Worm (Caenorhabditis elegans) whole organism, L4 larva: ENCODE results near the gene ZK1307.7.

Experiments used
- F49E8.2 ChIP-seq: sonication (generic microtip); optimal IDR thresholded peaks from 2 replicates; lab custom pipeline; 2016; ENCODE audit warnings: missing compliant biosample characterization, mild to moderate bottlenecking, missing genetic modification characterization, borderline replicate concordance
- R02D3.7 ChIP-seq: fragments of 150-350 bp; sonication (generic microtip); optimal IDR thresholded peaks from 3 replicates; lab custom pipeline; 2014; ENCODE audit warnings: missing biosample characterization, missing genetic modification characterization
- T20F7.1 ChIP-seq: fragments of 200-800 bp; sonication (Bioruptor generic); optimal IDR thresholded peaks from 2 replicates; lab custom pipeline; 2018; ENCODE audit warnings: mild to moderate bottlenecking, missing genetic modification characterization, missing compliant biosample characterization
- Y105C5A.15 ChIP-seq: fragments of 200-800 bp; sonication (Bioruptor generic); IDR thresholded peaks from 2 replicates; pipeline ENCODE4 v1.3.6; 2022; ENCODE audit warnings: missing genetic modification characterization, missing compliant biosample characterization
- Y48G9A.11 ChIP-seq: fragments of 200-800 bp; sonication (Bioruptor generic); IDR thresholded peaks from 2 replicates; pipeline ENCODE4 v1.3.6; 2022; ENCODE audit warnings: missing genetic modification reagents, missing genetic modification characterization, missing compliant biosample characterization
- ZK337.2 ChIP-seq: fragments of 200-800 bp; sonication (Bioruptor generic); IDR thresholded peaks from 2 replicates; pipeline ENCODE4 v1.3.6; 2022; ENCODE audit warnings: missing genetic modification reagents, missing genetic modification characterization, missing compliant biosample characterization
- aly-2 ChIP-seq: sonication (generic microtip); optimal IDR thresholded peaks from 2 replicates; lab custom pipeline; 2018; ENCODE audit warnings: missing biosample characterization, missing genetic modification characterization
- ama-1 ChIP-seq: fragments of 150-350 bp; optimal IDR thresholded peaks from 2 replicates; lab custom pipeline; 2014; ENCODE audit warnings: inconsistent platforms, mixed read lengths
- arid-1 ChIP-seq: fragments of 200-800 bp; sonication (Bioruptor generic); conservative IDR thresholded peaks from 2 replicates; pipeline ENCODE4 v1.3.6; 2022; ENCODE audit warnings: missing genetic modification reagents, missing genetic modification characterization, missing compliant biosample characterization
- ceh-28 ChIP-seq: fragments of 150-350 bp; optimal IDR thresholded peaks from 2 replicates; lab custom pipeline; 2014; ENCODE audit warnings: missing biosample characterization, missing genetic modification reagents, missing genetic modification characterization
- ceh-44 ChIP-seq: fragments of 200-800 bp; sonication (Bioruptor generic); IDR thresholded peaks from 2 replicates; pipeline ENCODE4 v1.3.6; 2022; ENCODE audit warnings: missing genetic modification reagents, missing genetic modification characterization, missing compliant biosample characterization
- ceh-82 ChIP-seq: sonication (generic microtip); optimal IDR thresholded peaks from 2 replicates; lab custom pipeline; 2017; ENCODE audit warnings: missing biosample characterization, missing genetic modification characterization
- cey-2 ChIP-seq: sonication (generic microtip); optimal IDR thresholded peaks from 3 replicates; lab custom pipeline; 2017; ENCODE audit warnings: missing genetic modification characterization, mild to moderate bottlenecking, missing compliant biosample characterization, antibody characterized with exemption, borderline replicate concordance; ENCODE audit not compliant: insufficient read depth
- daf-16 ChIP-seq, 3 experiments: sonication (generic microtip); optimal IDR thresholded peaks; 2 replicates each; lab custom pipeline; 2016 to 2017; ENCODE audit warnings: missing genetic modification characterization in 3 of 3, missing genetic modification reagents in 3 of 3, mild to moderate bottlenecking in 2 of 3, missing compliant biosample characterization in 2 of 3, missing biosample characterization in 1 of 3, moderate library complexity in 1 of 3
- dve-1 ChIP-seq: sonication (generic microtip); optimal IDR thresholded peaks from 2 replicates; lab custom pipeline; 2017; ENCODE audit warnings: antibody characterized with exemption, mild to moderate bottlenecking, missing genetic modification characterization, missing compliant biosample characterization; ENCODE audit not compliant: insufficient read depth
- egl-27 ChIP-seq: sonication (generic microtip); optimal IDR thresholded peaks from 3 replicates; lab custom pipeline; 2017; ENCODE audit warnings: missing biosample characterization, missing genetic modification reagents, missing genetic modification characterization
- egl-43 ChIP-seq: fragments of 200-800 bp; sonication (Bioruptor generic); IDR thresholded peaks from 2 replicates; pipeline ENCODE4 v1.3.6; 2022; ENCODE audit warnings: missing genetic modification reagents, missing genetic modification characterization, missing compliant biosample characterization
- gei-8 ChIP-seq: fragments of 200-800 bp; sonication (Bioruptor generic); optimal IDR thresholded peaks from 2 replicates; lab custom pipeline; 2018; ENCODE audit warnings: mild to moderate bottlenecking, missing genetic modification characterization, missing compliant biosample characterization
- hlh-11 ChIP-seq: fragments of 200-800 bp; sonication (Bioruptor generic); optimal IDR thresholded peaks from 2 replicates; lab custom pipeline; 2018; ENCODE audit warnings: mild to moderate bottlenecking, missing genetic modification characterization, missing compliant biosample characterization
- hlh-30 ChIP-seq: sonication (generic microtip); optimal IDR thresholded peaks from 2 replicates; lab custom pipeline; 2017; ENCODE audit warnings: antibody characterized with exemption, mild to moderate bottlenecking, missing genetic modification characterization, missing compliant biosample characterization; ENCODE audit not compliant: insufficient read depth
- hmg-1.1 ChIP-seq: fragments of 200-800 bp; sonication (Bioruptor generic); IDR thresholded peaks from 2 replicates; pipeline ENCODE4 v1.3.6; 2022; ENCODE audit warnings: missing genetic modification reagents, missing genetic modification characterization, missing compliant biosample characterization
- lin-29 ChIP-seq: fragments of 200-800 bp; sonication (Bioruptor generic); IDR thresholded peaks from 2 replicates; pipeline ENCODE4 v1.3.6; 2022; ENCODE audit warnings: missing genetic modification reagents, missing genetic modification characterization, missing compliant biosample characterization
- lir-3 ChIP-seq: sonication (generic microtip); optimal IDR thresholded peaks from 2 replicates; lab custom pipeline; 2016; ENCODE audit warnings: mild to moderate bottlenecking, missing genetic modification characterization, missing compliant biosample characterization
- lsy-2 ChIP-seq, 2 experiments: fragments of 150-350 bp in 1 of 2; sonication (generic microtip) in 1 of 2; optimal IDR thresholded peaks; 2 replicates each; lab custom pipeline; 2014 to 2017; ENCODE audit warnings: missing biosample characterization in 2 of 2, missing genetic modification characterization in 2 of 2
- mdt-29 ChIP-seq: fragments of 200-800 bp; sonication (Bioruptor generic); IDR thresholded peaks from 2 replicates; pipeline ENCODE4 v1.3.6; 2022; ENCODE audit warnings: missing genetic modification reagents, missing genetic modification characterization, missing compliant biosample characterization
- mep-1 ChIP-seq: fragments of 150-350 bp; sonication (generic microtip); optimal IDR thresholded peaks from 3 replicates; lab custom pipeline; 2014; ENCODE audit warnings: missing biosample characterization, missing genetic modification characterization
- mes-2 ChIP-seq: sonication (generic microtip); optimal IDR thresholded peaks from 2 replicates; lab custom pipeline; 2016; ENCODE audit warnings: missing genotype, mild to moderate bottlenecking, missing genetic modification characterization, missing compliant biosample characterization; ENCODE audit not compliant: poor library complexity, severe bottlenecking
- mxl-3 ChIP-seq: fragments of 200-800 bp; sonication (Bioruptor generic); optimal IDR thresholded peaks from 2 replicates; lab custom pipeline; 2018; ENCODE audit warnings: mild to moderate bottlenecking, missing genetic modification characterization, missing compliant biosample characterization
- nhr-10 ChIP-seq: fragments of 150-350 bp; optimal IDR thresholded peaks from 2 replicates; lab custom pipeline; 2014; ENCODE audit warnings: missing biosample characterization, missing genetic modification characterization
- nhr-11 ChIP-seq: fragments of 150-350 bp; optimal IDR thresholded peaks from 2 replicates; lab custom pipeline; 2014; ENCODE audit warnings: missing biosample characterization, missing genetic modification characterization
- nhr-237 ChIP-seq: sonication (generic microtip); optimal IDR thresholded peaks from 2 replicates; lab custom pipeline; 2017; ENCODE audit warnings: missing biosample characterization, missing genetic modification characterization
- nhr-25 ChIP-seq: sonication (generic microtip); optimal IDR thresholded peaks from 2 replicates; lab custom pipeline; 2017; ENCODE audit warnings: missing genetic modification characterization, mild to moderate bottlenecking, missing compliant biosample characterization, antibody characterized with exemption, moderate library complexity, borderline replicate concordance; ENCODE audit not compliant: insufficient read depth
- nhr-28 ChIP-seq: fragments of 150-350 bp; optimal IDR thresholded peaks from 2 replicates; lab custom pipeline; 2014; ENCODE audit warnings: missing biosample characterization, missing genetic modification characterization
- nhr-42 ChIP-seq: fragments of 200-800 bp; sonication (Bioruptor generic); IDR thresholded peaks from 2 replicates; pipeline ENCODE4 v1.3.6; 2022; ENCODE audit warnings: missing genetic modification characterization, missing compliant biosample characterization
- nhr-6 ChIP-seq: fragments of 150-350 bp; optimal IDR thresholded peaks from 2 replicates; lab custom pipeline; 2014; ENCODE audit warnings: missing biosample characterization, missing genetic modification characterization
- nhr-76 ChIP-seq: fragments of 150-350 bp; optimal IDR thresholded peaks from 2 replicates; lab custom pipeline; 2014; ENCODE audit warnings: missing biosample characterization, missing genetic modification characterization
- pha-4 ChIP-seq, 2 experiments: fragments of 150-350 bp in 1 of 2; fragments of 200-800 bp in 1 of 2; sonication (Bioruptor generic) in 1 of 2; IDR thresholded peaks in 1 of 2; optimal IDR thresholded peaks in 1 of 2; 2 replicates each; pipeline versions ENCODE4 v1.3.6 to Lab custom; 2014 to 2022; ENCODE audit warnings: missing genetic modification characterization in 2 of 2, missing genetic modification reagents in 2 of 2, missing biosample characterization in 1 of 2, missing compliant biosample characterization in 1 of 2
- php-3 ChIP-seq: fragments of 200-800 bp; sonication (Bioruptor generic); IDR thresholded peaks from 2 replicates; pipeline ENCODE4 v1.3.6; 2022; ENCODE audit warnings: missing genetic modification reagents, missing genetic modification characterization, missing compliant biosample characterization
- saeg-2 ChIP-seq: fragments of 200-800 bp; sonication (Bioruptor generic); IDR thresholded peaks from 2 replicates; pipeline ENCODE4 v1.3.6; 2022; ENCODE audit warnings: missing genetic modification reagents, missing genetic modification characterization, missing compliant biosample characterization
- sdz-12 ChIP-seq: fragments of 200-800 bp; sonication (Bioruptor generic); optimal IDR thresholded peaks from 2 replicates; lab custom pipeline; 2018; ENCODE audit warnings: mild to moderate bottlenecking, missing genetic modification characterization, missing compliant biosample characterization
- snpc-4 ChIP-seq: fragments of 150-350 bp; optimal IDR thresholded peaks from 2 replicates; lab custom pipeline; 2014; ENCODE audit warnings: missing biosample characterization, missing genetic modification characterization
- spr-3 ChIP-seq: fragments of 200-800 bp; sonication (Bioruptor generic); optimal IDR thresholded peaks from 2 replicates; lab custom pipeline; 2018; ENCODE audit warnings: mild to moderate bottlenecking, missing genetic modification characterization, missing compliant biosample characterization
- tra-1 ChIP-seq: fragments of 200-800 bp; sonication (Bioruptor generic); IDR thresholded peaks from 2 replicates; pipeline ENCODE4 v1.3.6; 2022; ENCODE audit warnings: missing genetic modification reagents, missing genetic modification characterization, missing compliant biosample characterization
- unc-62 ChIP-seq, 3 experiments: fragments of 150-350 bp in 1 of 3; sonication (generic microtip); optimal IDR thresholded peaks in 2 of 3; peaks in 1 of 3; 1 replicate in 1 of 3; 2 replicates in 2 of 3; lab custom pipeline; 2014 to 2017; ENCODE audit warnings: missing biosample characterization in 3 of 3, missing genetic modification characterization in 3 of 3, missing genetic modification reagents in 3 of 3, missing genotype in 1 of 3
- vab-7 ChIP-seq: fragments of 200-800 bp; sonication (Bioruptor generic); IDR thresholded peaks from 2 replicates; pipeline ENCODE4 v1.3.6; 2022; ENCODE audit warnings: missing genetic modification reagents, missing genetic modification characterization, missing compliant biosample characterization
- zip-11 ChIP-seq: fragments of 200-800 bp; sonication (Bioruptor generic); IDR thresholded peaks from 2 replicates; pipeline ENCODE4 v1.3.6; 2022; ENCODE audit warnings: missing genetic modification characterization, missing compliant biosample characterization
- ztf-7 ChIP-seq: fragments of 150-350 bp; optimal IDR thresholded peaks from 2 replicates; lab custom pipeline; 2014; ENCODE audit warnings: missing biosample characterization, missing genetic modification characterization

The ZK1307.7 gene

DNA sequence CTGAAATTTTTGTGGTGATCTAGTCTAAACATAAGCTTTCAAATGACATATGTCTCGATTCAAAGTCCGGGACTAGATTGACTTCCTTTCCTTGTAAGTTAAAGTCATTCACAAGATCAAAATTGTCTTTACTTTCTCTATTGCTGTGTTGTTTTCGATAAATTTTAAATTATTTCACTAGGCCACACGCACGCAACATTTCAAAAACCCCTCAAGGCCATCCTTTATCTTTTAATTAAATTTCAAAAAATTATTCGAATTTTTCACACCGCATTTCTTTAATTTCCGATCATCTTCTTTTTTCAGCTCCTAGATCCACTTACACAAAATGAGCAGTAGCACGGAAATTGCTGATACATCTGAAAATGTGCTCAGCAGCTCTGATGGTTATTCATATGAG lies at the start of gene ZK1307.7:
ZK1307.7 (plus strand) TSS at position 301 of the 400 bp plus-strand sequence.
- no peak for TF ChIP-seq nhr-11
- TF ChIP-seq gei-8 (GFP tag; lab: Kevin White, UChicago): no peak
- TF ChIP-seq nhr-76: no peak
- TF ChIP-seq ceh-28: no peak
- no peak for TF ChIP-seq mes-2 (tag; lab: Kevin White, UChicago)
- TF ChIP-seq, all 104 proteins: peak for 0

DNA sequence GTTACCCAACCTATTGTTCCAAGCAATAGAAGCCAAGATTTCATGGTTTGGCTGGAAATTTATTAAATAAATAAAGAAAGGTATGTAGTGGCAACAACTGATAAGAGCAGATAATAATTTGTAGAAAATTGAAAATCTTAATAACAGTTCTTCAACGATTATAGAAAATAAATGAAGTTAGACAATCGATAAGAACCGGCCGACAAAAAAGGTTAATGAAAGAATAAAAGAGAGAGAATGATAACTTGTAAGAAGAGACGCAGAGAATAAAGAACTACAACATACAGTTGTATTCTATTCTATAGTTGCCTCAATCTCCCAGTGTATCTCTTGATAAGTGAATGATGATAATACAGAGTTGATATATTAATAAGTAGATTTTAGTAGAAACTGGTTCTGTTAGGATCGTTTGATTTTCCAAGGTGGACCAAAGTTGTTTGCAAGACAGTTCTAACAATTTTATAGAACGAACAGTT lies 49.6 kb upstream of the ZK1307.7 start, which contains the start of gene ugt-58:
ugt-58 (minus strand) TSS at position 51 of the 476 bp plus-strand sequence.
- TF ChIP-seq saeg-2 (GFP tag; lab: Robert Waterston, UW): no peak
- TF ChIP-seq daf-16 (GFP tag; optimal IDR thresholded peaks at IDR 0.05; lab: Kevin White, UChicago): no peak
- TF ChIP-seq daf-16 (tag; optimal IDR thresholded peaks at IDR 0.05; lab: Kevin White, UChicago): peak; percentile 60
- TF ChIP-seq aly-2 (tag; lab: Kevin White, UChicago): no peak
- TF ChIP-seq nhr-6: no peak
- peak; percentile 66 for TF ChIP-seq dve-1 (tag; lab: Kevin White, UChicago)
- no peak for TF ChIP-seq egl-27 (tag; lab: Kevin White, UChicago)
- TF ChIP-seq ceh-44 (GFP tag; lab: Robert Waterston, UW): no peak
- TF ChIP-seq sdz-12 (GFP tag; lab: Kevin White, UChicago): no peak
- TF ChIP-seq T20F7.1: no peak
- TF ChIP-seq nhr-25 (tag; lab: Kevin White, UChicago): no peak
- TF ChIP-seq egl-43 (GFP tag; lab: Robert Waterston, UW): no peak
- TF ChIP-seq zip-11: no peak
- no peak for TF ChIP-seq lin-29
- peak; percentile 8 for TF ChIP-seq nhr-10 (tag; lab: Kevin White, UChicago)
- TF ChIP-seq nhr-28 (tag; lab: Kevin White, UChicago): peak; percentile 100
- TF ChIP-seq snpc-4: no peak
- no peak for TF ChIP-seq php-3 (GFP tag; lab: Robert Waterston, UW)
- TF ChIP-seq ZK337.2 (GFP tag; lab: Robert Waterston, UW): no peak
- no peak for TF ChIP-seq F49E8.2
- no peak for TF ChIP-seq vab-7 (GFP tag; lab: Robert Waterston, UW)
- peak; percentile 35 for TF ChIP-seq hlh-11 (tag; lab: Kevin White, UChicago)
- no peak for TF ChIP-seq Y48G9A.11 (GFP tag; lab: Robert Waterston, UW)
- TF ChIP-seq ama-1 (lab: Kevin White, UChicago): no peak
- peak; percentile 43 for TF ChIP-seq cey-2 (tag; lab: Kevin White, UChicago)
- TF ChIP-seq lir-3 (tag; lab: Kevin White, UChicago): no peak
- TF ChIP-seq mep-1 (tag; lab: Kevin White, UChicago): no peak
- TF ChIP-seq nhr-42: no peak
- TF ChIP-seq nhr-237: no peak
- no peak for TF ChIP-seq hlh-30 (tag; lab: Kevin White, UChicago)

DNA sequence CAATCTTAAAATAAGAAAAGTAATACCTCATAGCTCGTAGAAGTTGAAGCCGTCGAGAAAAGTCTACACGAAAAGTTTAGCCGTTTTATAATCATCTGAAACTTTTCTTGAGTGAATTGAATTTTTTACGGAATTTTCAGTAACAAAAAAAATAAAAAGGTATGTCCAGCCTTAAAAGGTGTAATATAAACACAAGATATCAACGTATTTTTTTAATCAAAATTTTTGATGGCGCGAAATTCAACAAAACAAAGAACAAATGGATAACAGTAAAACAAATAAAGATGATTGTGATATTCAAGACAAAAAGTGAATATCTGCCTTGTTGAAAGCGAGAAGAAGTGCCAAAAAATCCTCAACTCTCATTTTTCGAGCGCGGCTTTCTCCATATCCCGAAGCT lies 46.7 kb upstream of the ZK1307.7 start, which contains the start of gene eral-1:
eral-1 (minus strand) TSS at position 101 of the 400 bp plus-strand sequence.
- TF ChIP-seq Y48G9A.11 (GFP tag; lab: Robert Waterston, UW) (no peak), lsy-2 (tag; optimal IDR thresholded peaks at IDR 0.05; lab: Kevin White, UChicago) (no peak), unc-62 (GFP tag; optimal IDR thresholded peaks at IDR 0.05 in 1 of 2; lab: Kevin White, UChicago) (no peak), unc-62 (tag; optimal IDR thresholded peaks at IDR 0.05; lab: Kevin White, UChicago) (no peak), dve-1 (tag; lab: Kevin White, UChicago) (no peak), hlh-30 (tag; lab: Kevin White, UChicago) (no peak), arid-1 (GFP tag; lab: Robert Waterston, UW) (no peak), hmg-1.1 (GFP tag; lab: Robert Waterston, UW) (no peak), pha-4 (GFP tag; IDR thresholded peaks at IDR 0.05; lab: Robert Waterston, UW) (no peak), pha-4 (tag; optimal IDR thresholded peaks at IDR 0.05; lab: Kevin White, UChicago) (no peak), Y105C5A.15 (no peak), ztf-7 (tag; lab: Kevin White, UChicago) (no peak), nhr-28 (tag; lab: Kevin White, UChicago) (no peak), ama-1 (lab: Kevin White, UChicago) (no peak), mxl-3 (GFP tag; lab: Kevin White, UChicago) (no peak), tra-1 (GFP tag; lab: Robert Waterston, UW) (no peak), gei-8 (GFP tag; lab: Kevin White, UChicago) (no peak), mdt-29 (GFP tag; lab: Robert Waterston, UW) (no peak), ceh-82 (tag; lab: Kevin White, UChicago) (no peak), spr-3 (GFP tag; lab: Kevin White, UChicago) (no peak), R02D3.7 (tag; lab: Kevin White, UChicago) (no peak)
